Fruit fly (Drosophila melanogaster): Measurements from ENCODE around the gene CG42540.

- TF ChIP-seq CG13204 (GFP tag; optimal IDR thresholded peaks at IDR 0.05) = no peak
- TF ChIP-seq CG15710 (tag; optimal IDR thresholded peaks at IDR 0.05) = no peak
- TF ChIP-seq CG17806 (tag; optimal IDR thresholded peaks at IDR 0.05) = no peak
- no peak for TF ChIP-seq D1 (tag; optimal IDR thresholded peaks at IDR 0.05)
- no peak for TF ChIP-seq CG4496 (GFP tag; IDR thresholded peaks at IDR 0.05)
- TF ChIP-seq CG34367 (tag; optimal IDR thresholded peaks at IDR 0.05) = no peak
- no peak for TF ChIP-seq CG12605 (GFP tag; IDR thresholded peaks at IDR 0.05)
- no peak for TF ChIP-seq EcR (GFP tag; optimal IDR thresholded peaks at IDR 0.05)
- TF ChIP-seq CG14655 (GFP tag; optimal IDR thresholded peaks at IDR 0.05) = no peak
- TF ChIP-seq CG8301 (tag; optimal IDR thresholded peaks at IDR 0.05) = no peak
- no peak for TF ChIP-seq Pif1A (GFP tag; optimal IDR thresholded peaks at IDR 0.05)
- no peak for TF ChIP-seq CG32121 (GFP tag; IDR thresholded peaks at IDR 0.05)
- no peak for TF ChIP-seq Snoo (tag; optimal IDR thresholded peaks at IDR 0.05)
These were observed 22.9 kb upstream of the CG42540 start, which contains the start of gene CG11353 for dm6 chr3L:4532841-4533619.
